Worm (Caenorhabditis elegans) whole organism, L2 larva: ENCODE data around the gene saeg-1.

Source experiments
- C34F6.9 ChIP-seq: fragments of 150-350 bp; optimal IDR thresholded peaks from 2 replicates; lab custom pipeline; 2014; ENCODE audit warnings: missing biosample characterization, missing genetic modification characterization
- F13H6.1 ChIP-seq: sonication (generic microtip); optimal IDR thresholded peaks from 2 replicates; lab custom pipeline; 2016; ENCODE audit warnings: missing genetic modification characterization, missing compliant biosample characterization
- R02D3.7 ChIP-seq: fragments of 150-350 bp; optimal IDR thresholded peaks from 2 replicates; lab custom pipeline; 2014; ENCODE audit warnings: missing biosample characterization, missing genetic modification characterization
- Y55F3AM.14 ChIP-seq: fragments of 200-800 bp; sonication (Bioruptor generic); optimal IDR thresholded peaks from 2 replicates; lab custom pipeline; 2018; ENCODE audit warnings: mild to moderate bottlenecking, missing genetic modification characterization, missing compliant biosample characterization
- alr-1 ChIP-seq: fragments of 150-350 bp; optimal IDR thresholded peaks from 2 replicates; lab custom pipeline; 2014; ENCODE audit warnings: missing biosample characterization, missing genetic modification characterization
- aly-2 ChIP-seq: fragments of 150-350 bp; optimal IDR thresholded peaks from 2 replicates; lab custom pipeline; 2014; ENCODE audit warnings: missing biosample characterization, missing genetic modification characterization
- ama-1 ChIP-seq: fragments of 150-350 bp; optimal IDR thresholded peaks from 2 replicates; lab custom pipeline; 2018; ENCODE audit warnings: inconsistent platforms
- blmp-1 ChIP-seq: sonication (generic microtip); optimal IDR thresholded peaks from 2 replicates; lab custom pipeline; 2017; ENCODE audit warnings: missing genetic modification characterization, mild to moderate bottlenecking, missing compliant biosample characterization, antibody characterized with exemption, moderate library complexity; ENCODE audit not compliant: insufficient read depth
- ceh-82 ChIP-seq: fragments of 150-350 bp; optimal IDR thresholded peaks from 2 replicates; lab custom pipeline; 2014; ENCODE audit warnings: missing biosample characterization, missing genetic modification characterization
- crh-2 ChIP-seq: sonication (generic microtip); optimal IDR thresholded peaks from 2 replicates; lab custom pipeline; 2017; ENCODE audit warnings: missing biosample characterization, missing genetic modification characterization
- dmd-4 ChIP-seq: sonication (generic microtip); optimal IDR thresholded peaks from 2 replicates; lab custom pipeline; 2017; ENCODE audit warnings: missing biosample characterization, missing genetic modification characterization
- egl-27 ChIP-seq: sonication (generic microtip); optimal IDR thresholded peaks from 3 replicates; lab custom pipeline; 2017; ENCODE audit warnings: missing biosample characterization, missing genetic modification reagents, missing genetic modification characterization
- elt-3 ChIP-seq: sonication (generic microtip); optimal IDR thresholded peaks from 2 replicates; lab custom pipeline; 2017; ENCODE audit warnings: missing biosample characterization, missing genetic modification characterization
- fos-1 ChIP-seq: fragments of 150-350 bp; optimal IDR thresholded peaks from 2 replicates; lab custom pipeline; 2014; ENCODE audit warnings: missing biosample characterization, missing genetic modification characterization
- gmeb-1 ChIP-seq: fragments of 150-350 bp; optimal IDR thresholded peaks from 2 replicates; lab custom pipeline; 2014; ENCODE audit warnings: missing biosample characterization, missing genetic modification characterization
- lin-11 ChIP-seq: fragments of 150-350 bp; sonication (generic microtip); optimal IDR thresholded peaks from 2 replicates; lab custom pipeline; 2014; ENCODE audit warnings: missing biosample characterization, missing genetic modification characterization, inconsistent platforms, mixed read lengths
- lin-13 ChIP-seq: fragments of 150-350 bp; optimal IDR thresholded peaks from 2 replicates; lab custom pipeline; 2014; ENCODE audit warnings: missing biosample characterization, missing genetic modification reagents, missing genetic modification characterization
- lin-39 ChIP-seq: fragments of 150-350 bp; optimal IDR thresholded peaks from 2 replicates; lab custom pipeline; 2014; ENCODE audit warnings: missing biosample characterization, missing genetic modification reagents, missing genetic modification characterization
- lsy-2 ChIP-seq, 2 experiments: fragments of 150-350 bp in 1 of 2; sonication (generic microtip) in 1 of 2; optimal IDR thresholded peaks; 2 replicates each; lab custom pipeline; 2014 to 2017; ENCODE audit warnings: missing biosample characterization in 2 of 2, missing genetic modification characterization in 2 of 2
- mbf-1 ChIP-seq: sonication (generic microtip); optimal IDR thresholded peaks from 2 replicates; lab custom pipeline; 2017; ENCODE audit warnings: missing biosample characterization, missing genetic modification characterization
- nhr-10 ChIP-seq: sonication (generic microtip); optimal IDR thresholded peaks from 2 replicates; lab custom pipeline; 2017; ENCODE audit warnings: missing biosample characterization, missing genetic modification characterization
- nhr-11 ChIP-seq: fragments of 150-350 bp; optimal IDR thresholded peaks from 2 replicates; lab custom pipeline; 2014; ENCODE audit warnings: missing biosample characterization, missing genetic modification characterization
- nhr-12 ChIP-seq: fragments of 150-350 bp; optimal IDR thresholded peaks from 2 replicates; lab custom pipeline; 2014; ENCODE audit warnings: missing biosample characterization, missing genetic modification characterization
- nhr-129 ChIP-seq: fragments of 150-350 bp; optimal IDR thresholded peaks from 2 replicates; lab custom pipeline; 2014; ENCODE audit warnings: missing biosample characterization, missing genetic modification characterization
- nhr-21 ChIP-seq: fragments of 150-350 bp; optimal IDR thresholded peaks from 2 replicates; lab custom pipeline; 2014; ENCODE audit warnings: missing biosample characterization, missing genetic modification characterization
- nhr-23 ChIP-seq: fragments of 150-350 bp; optimal IDR thresholded peaks from 2 replicates; lab custom pipeline; 2014; ENCODE audit warnings: missing biosample characterization, missing genetic modification reagents, missing genetic modification characterization
- peb-1 ChIP-seq: fragments of 150-350 bp; optimal IDR thresholded peaks from 2 replicates; lab custom pipeline; 2014; ENCODE audit warnings: missing biosample characterization, missing genetic modification characterization
- sem-4 ChIP-seq: fragments of 150-350 bp; optimal IDR thresholded peaks from 2 replicates; lab custom pipeline; 2014; ENCODE audit warnings: missing biosample characterization, missing genetic modification reagents, missing genetic modification characterization
- skn-1 ChIP-seq: sonication (generic microtip); optimal IDR thresholded peaks from 2 replicates; lab custom pipeline; 2017; ENCODE audit warnings: missing biosample characterization, missing genetic modification characterization
- sma-3 ChIP-seq: sonication (generic microtip); optimal IDR thresholded peaks from 2 replicates; lab custom pipeline; 2016; ENCODE audit warnings: missing genetic modification reagents, missing genetic modification characterization, missing compliant biosample characterization
- sma-9 ChIP-seq, 2 experiments: fragments of 150-350 bp in 1 of 2; sonication (generic microtip) in 1 of 2; optimal IDR thresholded peaks; 2 replicates each; lab custom pipeline; 2014 to 2016; ENCODE audit warnings: missing genetic modification characterization in 2 of 2, mild to moderate bottlenecking in 1 of 2, missing biosample characterization in 1 of 2, missing compliant biosample characterization in 1 of 2, missing genetic modification reagents in 1 of 2, moderate library complexity in 1 of 2
- snpc-4 ChIP-seq: fragments of 150-350 bp; optimal IDR thresholded peaks from 2 replicates; lab custom pipeline; 2014; ENCODE audit warnings: missing biosample characterization, missing genetic modification characterization
- unc-55 ChIP-seq: fragments of 150-350 bp; sonication (generic microtip); optimal IDR thresholded peaks from 3 replicates; lab custom pipeline; 2014; ENCODE audit warnings: missing biosample characterization, missing genetic modification reagents, missing genetic modification characterization
- zag-1 ChIP-seq: fragments of 150-350 bp; optimal IDR thresholded peaks from 2 replicates; lab custom pipeline; 2014; ENCODE audit warnings: missing biosample characterization, missing genetic modification characterization
- ztf-1 ChIP-seq: fragments of 200-800 bp; sonication (Bioruptor generic); conservative IDR thresholded peaks from 2 replicates; pipeline ENCODE4 v1.3.6; 2022; ENCODE audit warnings: missing genetic modification characterization, missing compliant biosample characterization
- ztf-4 ChIP-seq: fragments of 150-350 bp; optimal IDR thresholded peaks from 2 replicates; lab custom pipeline; 2014; ENCODE audit warnings: missing biosample characterization, missing genetic modification characterization

Gene saeg-1

ce11 chrV:10865599-10865998 is at the start of gene saeg-1:
saeg-1 (minus strand) TSS chrV:10865699.
- TF ChIP-seq nhr-23 (tag; lab: Kevin White, UChicago): no peak
- TF ChIP-seq alr-1 (tag; lab: Kevin White, UChicago): no peak
- TF ChIP-seq unc-55 (GFP tag; lab: Kevin White, UChicago): no peak
- TF ChIP-seq lin-13: no peak
- no peak for TF ChIP-seq nhr-11 (tag; lab: Kevin White, UChicago)
- TF ChIP-seq nhr-10 (tag; lab: Kevin White, UChicago): no peak
- no peak for TF ChIP-seq C34F6.9 (tag; lab: Kevin White, UChicago)
- no peak for TF ChIP-seq zag-1 (tag; lab: Kevin White, UChicago)
- no peak for TF ChIP-seq ama-1 (lab: Kevin White, UChicago)
- no peak for TF ChIP-seq crh-2
- TF ChIP-seq F13H6.1 (tag; lab: Kevin White, UChicago): no peak
- TF ChIP-seq egl-27 (tag; lab: Kevin White, UChicago): no peak
- no peak for TF ChIP-seq ztf-1 (GFP tag; lab: Robert Waterston, UW)

DNA sequence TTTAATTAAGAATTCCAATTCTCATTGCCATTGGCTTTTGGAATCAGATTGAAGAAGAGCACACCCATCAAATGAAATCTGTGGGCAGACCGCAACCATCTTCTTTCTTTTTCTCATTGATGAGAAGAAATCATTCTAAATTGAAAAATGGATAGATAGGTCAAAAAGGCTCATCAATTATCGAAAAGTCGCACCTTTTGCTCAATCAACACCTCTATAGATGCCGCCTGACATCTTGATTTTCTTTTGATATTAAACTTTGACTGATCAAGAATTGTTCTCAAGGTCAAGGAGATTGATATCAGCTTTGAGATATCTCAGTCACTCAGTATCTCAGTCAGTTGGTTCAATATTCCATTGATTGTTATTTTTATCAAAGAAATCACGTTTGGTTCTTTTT is 44.5 kb upstream of the saeg-1 start:
- TF ChIP-seq ceh-82 (tag; lab: Kevin White, UChicago) (no peak), mbf-1 (tag; lab: Kevin White, UChicago) (no peak), dmd-4 (tag; lab: Kevin White, UChicago) (no peak), nhr-129 (no peak), peb-1 (tag; lab: Kevin White, UChicago) (no peak), egl-27 (tag; lab: Kevin White, UChicago) (no peak), nhr-10 (tag; lab: Kevin White, UChicago) (no peak), nhr-12 (no peak), skn-1 (no peak), snpc-4 (tag; lab: Kevin White, UChicago) (no peak)

DNA sequence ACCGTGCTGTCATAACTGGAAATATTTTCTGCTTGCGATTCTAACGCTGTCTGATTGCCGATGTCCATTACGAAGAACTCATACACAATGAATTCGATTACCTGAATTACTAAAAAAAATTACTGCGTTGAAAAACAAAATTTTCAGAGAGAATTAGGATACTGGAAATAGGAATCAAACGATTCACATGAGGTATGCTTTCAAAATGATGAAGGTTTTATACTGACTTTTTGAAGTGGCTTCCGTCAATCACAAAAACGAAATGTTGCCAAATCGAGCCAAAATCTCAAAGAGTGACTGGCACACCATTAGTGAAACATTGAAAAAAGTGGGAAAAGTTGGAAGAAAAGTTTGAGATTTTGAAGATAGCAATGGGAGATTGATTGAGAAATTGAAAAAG is 43.6 kb upstream of the saeg-1 start, which contains the start of gene zzz-1:
zzz-1 (minus strand) TSS at position 101 of the 400 bp plus-strand sequence.
- TF ChIP-seq alr-1 (tag; lab: Kevin White, UChicago) (no peak), ama-1 (lab: Kevin White, UChicago) (no peak), nhr-21 (tag; lab: Kevin White, UChicago) (no peak), lin-13 (no peak), R02D3.7 (tag; lab: Kevin White, UChicago) (no peak), aly-2 (tag; lab: Kevin White, UChicago) (no peak), ztf-4 (tag; lab: Kevin White, UChicago) (no peak), sma-3 (GFP tag; lab: Kevin White, UChicago) (no peak), nhr-11 (tag; lab: Kevin White, UChicago) (no peak), nhr-23 (tag; lab: Kevin White, UChicago) (no peak), sem-4 (tag; lab: Kevin White, UChicago) (no peak), nhr-12 (no peak), ztf-1 (GFP tag; lab: Robert Waterston, UW) (no peak)

DNA sequence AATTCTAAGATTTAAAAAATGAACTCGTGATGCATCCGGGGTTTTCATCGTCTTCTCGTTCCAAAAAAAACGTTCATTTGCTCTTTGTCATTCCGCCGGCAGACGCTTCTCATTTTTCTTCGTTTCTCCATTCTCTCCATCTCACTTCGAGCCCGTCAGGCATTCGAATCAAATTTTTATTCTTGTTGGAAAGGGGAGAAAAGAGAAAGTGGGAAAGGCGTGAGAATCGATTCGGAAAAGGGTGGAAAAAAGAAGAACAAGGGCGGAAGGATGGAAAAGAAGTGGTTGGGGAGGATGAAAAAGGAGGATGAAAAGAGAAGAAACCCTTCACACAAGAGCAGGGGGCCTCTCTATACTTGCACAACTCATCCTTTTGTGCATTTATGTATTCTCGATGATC is 39.3 kb upstream of the saeg-1 start:
- TF ChIP-seq C34F6.9 (tag; lab: Kevin White, UChicago): peak; percentile 33
- no peak for TF ChIP-seq nhr-21 (tag; lab: Kevin White, UChicago)
- TF ChIP-seq crh-2: peak; percentile 31
- TF ChIP-seq sma-9 (GFP tag; optimal IDR thresholded peaks at IDR 0.05; lab: Kevin White, UChicago): no peak
- no peak for TF ChIP-seq sma-9 (tag; optimal IDR thresholded peaks at IDR 0.05; lab: Kevin White, UChicago)
- peak; percentile 18 for TF ChIP-seq Y55F3AM.14 (GFP tag; lab: Kevin White, UChicago)
- no peak for TF ChIP-seq nhr-11 (tag; lab: Kevin White, UChicago)
- peak; percentile 40 for TF ChIP-seq unc-55 (GFP tag; lab: Kevin White, UChicago)
- TF ChIP-seq zag-1 (tag; lab: Kevin White, UChicago): peak; percentile 41
- TF ChIP-seq lsy-2 (tag; optimal IDR thresholded peaks at IDR 0.05; lab: Kevin White, UChicago): peak in 1 of 2 experiments; percentile 31

- TF ChIP-seq dmd-4 (tag; lab: Kevin White, UChicago) (no peak), zag-1 (tag; lab: Kevin White, UChicago) (no peak), elt-3 (tag; lab: Kevin White, UChicago) (no peak), blmp-1 (no peak), lin-11 (no peak), lin-39 (no peak), lin-13 (no peak), nhr-23 (tag; lab: Kevin White, UChicago) (no peak), skn-1 (no peak), snpc-4 (tag; lab: Kevin White, UChicago) (no peak), ama-1 (lab: Kevin White, UChicago) (no peak), sma-9 (GFP tag; optimal IDR thresholded peaks at IDR 0.05; lab: Kevin White, UChicago) (no peak), sma-9 (tag; optimal IDR thresholded peaks at IDR 0.05; lab: Kevin White, UChicago) (no peak), gmeb-1 (no peak), fos-1 (no peak), nhr-21 (tag; lab: Kevin White, UChicago) (no peak), aly-2 (tag; lab: Kevin White, UChicago) (no peak), ztf-4 (tag; lab: Kevin White, UChicago) (no peak), nhr-129 (no peak)
These were observed 38.2 kb upstream of the saeg-1 start, which contains the start of gene F32D8.15 for ce11 chrV:10903748-10904147. F32D8.15 (plus strand) TSS chrV:10904048.
